Worm (Caenorhabditis elegans): Measurements from ENCODE around the gene dct-16.

DNA sequence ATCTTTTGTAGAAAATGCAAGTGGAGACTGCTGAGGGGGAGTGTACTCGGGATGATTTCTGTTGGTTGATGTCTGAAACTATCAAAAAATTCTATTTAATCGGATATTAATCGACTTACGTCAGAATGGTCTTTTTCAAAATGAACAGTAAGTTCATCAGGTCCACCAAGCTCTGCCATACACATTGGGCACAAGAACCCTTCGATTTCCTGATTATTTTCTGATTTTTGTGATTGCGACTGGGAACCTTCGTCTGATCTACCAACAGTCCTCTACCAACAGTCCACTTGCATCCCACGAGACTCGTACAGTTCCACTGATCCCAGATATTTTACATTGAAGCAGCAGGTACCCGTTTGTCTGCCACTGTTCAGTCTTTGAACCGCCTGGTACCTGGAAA, 23.8 kb downstream of the dct-16 start:
- no peak for TF ChIP-seq ztf-29 (GFP tag; IDR thresholded peaks at IDR 0.05)
- TF ChIP-seq flt-1 (GFP tag; IDR thresholded peaks at IDR 0.05), result no peak
- no peak for TF ChIP-seq med-1 (GFP tag; optimal IDR thresholded peaks at IDR 0.05; ENCODE audit: insufficient read depth)
- no peak for TF ChIP-seq ztf-23 (GFP tag; IDR thresholded peaks at IDR 0.05)
